Worm (Caenorhabditis elegans): ENCODE results near the gene fbxb-19.
"Not testable (repeated sequence)": the region's sequence is repeated elsewhere in the genome, so short reads cannot be mapped to it uniquely, and the experiment has no call there.

DNA sequence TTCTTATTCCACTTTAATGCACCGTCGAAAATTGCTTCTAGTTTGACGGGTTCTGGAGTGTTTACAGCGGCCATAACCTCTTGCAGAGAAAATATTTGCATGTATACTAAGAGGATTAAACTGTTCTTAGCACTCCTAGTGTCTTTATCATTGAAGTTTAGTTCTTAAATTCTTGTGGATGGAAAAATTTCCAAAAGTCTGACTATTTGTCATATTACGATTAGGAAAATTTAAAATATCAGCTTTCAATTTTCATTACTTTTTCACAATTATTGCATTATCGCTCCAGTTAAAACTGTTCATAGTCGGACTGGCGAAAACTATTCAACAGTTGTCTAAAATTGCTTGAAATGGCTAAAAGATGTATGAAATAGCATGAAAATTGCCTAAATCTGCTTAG, 28.1 kb downstream of the fbxb-19 start, which contains the start of gene ZC204.13:
- TF ChIP-seq alr-1 (tag; optimal IDR thresholded peaks at IDR 0.05; ENCODE audit: borderline replicate concordance); aly-2 (tag; optimal IDR thresholded peaks at IDR 0.05); nhr-84 (tag; optimal IDR thresholded peaks at IDR 0.05); unc-62 (GFP tag; optimal IDR thresholded peaks at IDR 0.05); ets-5 (GFP tag; IDR thresholded peaks at IDR 0.05); lin-39 (tag; optimal IDR thresholded peaks at IDR 0.05); egl-27 (tag; optimal IDR thresholded peaks at IDR 0.05); C34B4.2 (tag; optimal IDR thresholded peaks at IDR 0.05); unc-86 (tag; optimal IDR thresholded peaks at IDR 0.05); nhr-12 (tag; optimal IDR thresholded peaks at IDR 0.05); lsy-2 (tag; optimal IDR thresholded peaks at IDR 0.05); pag-3 (tag; optimal IDR thresholded peaks at IDR 0.05; ENCODE audit: borderline replicate concordance, insufficient read depth); nhr-11 (tag; optimal IDR thresholded peaks at IDR 0.05); nhr-90 (tag; optimal IDR thresholded peaks at IDR 0.05; ENCODE audit: poor library complexity): not testable (repeated sequence)
